Worm (Caenorhabditis elegans) whole organism, early embryonic: Measurements from ENCODE around the gene lips-5.

ENCODE experiments used
- B0310.2 ChIP-seq: sonication (generic microtip); optimal IDR thresholded peaks from 2 replicates; lab custom pipeline; 2016; ENCODE audit warnings: mild to moderate bottlenecking, missing genetic modification characterization, missing compliant biosample characterization
- F13C5.2 ChIP-seq: sonication (generic microtip); optimal IDR thresholded peaks from 2 replicates; lab custom pipeline; 2017; ENCODE audit warnings: mild to moderate bottlenecking, missing genetic modification characterization, inconsistent platforms, missing compliant biosample characterization
- aly-1 ChIP-seq: sonication (generic microtip); optimal IDR thresholded peaks from 2 replicates; lab custom pipeline; 2016; ENCODE audit warnings: missing genetic modification characterization, missing compliant biosample characterization
- ama-1 ChIP-seq: fragments of 150-350 bp; optimal IDR thresholded peaks from 2 replicates; lab custom pipeline; 2014
- ceh-13 ChIP-seq: fragments of 200-800 bp; sonication (Bioruptor generic); optimal IDR thresholded peaks from 2 replicates; lab custom pipeline; 2018; ENCODE audit warnings: mild to moderate bottlenecking, missing genetic modification characterization, missing compliant biosample characterization
- ceh-36 ChIP-seq: sonication (generic microtip); optimal IDR thresholded peaks from 2 replicates; lab custom pipeline; 2016; ENCODE audit warnings: missing genetic modification characterization, inconsistent platforms, missing compliant biosample characterization
- ets-7 ChIP-seq: sonication (generic microtip); optimal IDR thresholded peaks from 2 replicates; lab custom pipeline; 2016; ENCODE audit warnings: missing genotype, missing genetic modification characterization, missing compliant biosample characterization
- flt-1 ChIP-seq: fragments of 200-800 bp; sonication (Bioruptor generic); IDR thresholded peaks from 2 replicates; pipeline ENCODE4 v1.3.6; 2022; ENCODE audit warnings: missing genetic modification characterization, missing compliant biosample characterization
- hmbx-1 ChIP-seq: sonication (generic microtip); optimal IDR thresholded peaks from 2 replicates; lab custom pipeline; 2016; ENCODE audit warnings: mild to moderate bottlenecking, missing genetic modification characterization, missing compliant biosample characterization
- hmg-4 ChIP-seq: fragments of 200-800 bp; sonication (Bioruptor generic); optimal IDR thresholded peaks from 2 replicates; lab custom pipeline; 2018; ENCODE audit warnings: mild to moderate bottlenecking, missing genetic modification characterization, missing compliant biosample characterization
- hnd-1 ChIP-seq: sonication (generic microtip); optimal IDR thresholded peaks from 2 replicates; lab custom pipeline; 2016; ENCODE audit warnings: missing genetic modification characterization, missing compliant biosample characterization
- pes-1 ChIP-seq: fragments of 200-800 bp; sonication (Bioruptor generic); IDR thresholded peaks from 2 replicates; pipeline ENCODE4 v1.3.6; 2022; ENCODE audit warnings: missing genetic modification reagents, missing genetic modification characterization, missing compliant biosample characterization
- scrt-1 ChIP-seq: fragments of 200-800 bp; sonication (Bioruptor generic); IDR thresholded peaks from 2 replicates; pipeline ENCODE4 v1.3.6; 2022; ENCODE audit warnings: missing genetic modification characterization, missing compliant biosample characterization
- sea-1 ChIP-seq: fragments of 200-800 bp; sonication (Bioruptor generic); conservative IDR thresholded peaks from 2 replicates; pipeline ENCODE4 v1.3.6; 2022; ENCODE audit warnings: missing genetic modification characterization, missing compliant biosample characterization
- tbx-11 ChIP-seq: fragments of 200-800 bp; sonication (Bioruptor generic); IDR thresholded peaks from 2 replicates; pipeline ENCODE4 v1.3.6; 2022; ENCODE audit warnings: missing genetic modification characterization, missing compliant biosample characterization
- tbx-37 ChIP-seq: fragments of 200-800 bp; sonication (Bioruptor generic); conservative IDR thresholded peaks from 2 replicates; pipeline ENCODE4 v1.3.6; 2022; ENCODE audit warnings: missing genetic modification reagents, missing genetic modification characterization, missing compliant biosample characterization
- tra-4 ChIP-seq: sonication (generic microtip); optimal IDR thresholded peaks from 2 replicates; lab custom pipeline; 2017; ENCODE audit warnings: missing genetic modification characterization, missing compliant biosample characterization

Gene lips-5

ce11 chrIV:11773692-11774225 lies at the start of gene lips-5:
TSS of gene lips-5 (minus strand) at chrIV:11773742.
- no peak for TF ChIP-seq ama-1
- TF ChIP-seq hmg-4: no peak
- TF ChIP-seq pes-1 (GFP tag; lab: Robert Waterston, UW): no peak
- no peak for TF ChIP-seq F13C5.2 (tag; lab: Kevin White, UChicago)
- TF ChIP-seq aly-1: no peak
- TF ChIP-seq flt-1 (GFP tag; lab: Robert Waterston, UW): no peak
- TF ChIP-seq hnd-1: no peak

- 0 out of 2 replicates have a peak, but pooled peaks have one; percentile 15 for TF ChIP-seq pes-1 (GFP tag; lab: Robert Waterston, UW)
- TF ChIP-seq ceh-36 (tag; lab: Kevin White, UChicago): no peak
Measured at ce11 chrIV:11822454-11822853, 48.9 kb upstream of the lips-5 start.

ce11 chrIV:11821591-11822361 lies 48.2 kb upstream of the lips-5 start, which contains the start of the genes par-5 and M117.3:
TSS of gene par-5 (minus strand) at chrIV:11821924.
TSS of gene M117.3 (plus strand) at chrIV:11822206.
- TF ChIP-seq ets-7 (tag; lab: Kevin White, UChicago): no peak
- no peak for TF ChIP-seq tra-4 (tag; lab: Kevin White, UChicago)
- peak; percentile 17; the same call in 1 of the 2 replicates for TF ChIP-seq tbx-11 (GFP tag; lab: Robert Waterston, UW)
- TF ChIP-seq ceh-36 (tag; lab: Kevin White, UChicago): no peak
- TF ChIP-seq aly-1: no peak
- peak; percentile 52 for TF ChIP-seq F13C5.2 (tag; lab: Kevin White, UChicago)
- no peak for TF ChIP-seq pes-1 (GFP tag; lab: Robert Waterston, UW)
- no peak for TF ChIP-seq hmbx-1

- no peak for TF ChIP-seq ets-7 (tag; lab: Kevin White, UChicago)
- no peak for TF ChIP-seq pes-1 (GFP tag; lab: Robert Waterston, UW)
- peak; percentile 41 for TF ChIP-seq ama-1
Measured at ce11 chrIV:11820067-11820913, 46.7 kb upstream of the lips-5 start.

- TF ChIP-seq aly-1 (no peak), hnd-1 (no peak), tra-4 (tag; lab: Kevin White, UChicago) (no peak), ceh-13 (GFP tag; lab: Kevin White, UChicago) (no peak), sea-1 (GFP tag; lab: Robert Waterston, UW) (no peak), ceh-36 (tag; lab: Kevin White, UChicago) (no peak)
Measured at ce11 chrIV:11813901-11814300, 40.4 kb upstream of the lips-5 start, which contains the start of gene M117.1. TSS of gene M117.1 (plus strand) at chrIV:11814247.

- TF ChIP-seq tra-4 (tag; lab: Kevin White, UChicago): no peak
- TF ChIP-seq B0310.2 (tag; lab: Kevin White, UChicago): no peak
- TF ChIP-seq tbx-37 (GFP tag; lab: Robert Waterston, UW): no peak
- TF ChIP-seq ets-7 (tag; lab: Kevin White, UChicago): no peak
- no peak for TF ChIP-seq sea-1 (GFP tag; lab: Robert Waterston, UW)
- TF ChIP-seq ceh-36 (tag; lab: Kevin White, UChicago): no peak
- no peak for TF ChIP-seq tbx-11 (GFP tag; lab: Robert Waterston, UW)
- TF ChIP-seq ceh-13 (GFP tag; lab: Kevin White, UChicago): no peak
- TF ChIP-seq hnd-1: no peak
Measured at ce11 chrIV:11812017-11812416, 38.5 kb upstream of the lips-5 start.

- TF ChIP-seq tbx-37 (GFP tag; lab: Robert Waterston, UW) (no peak), F13C5.2 (tag; lab: Kevin White, UChicago) (peak; percentile 27)
Measured at ce11 chrIV:11809708-11810114, 36.2 kb upstream of the lips-5 start.

ce11 chrIV:11809047-11809446 lies 35.5 kb upstream of the lips-5 start:
- TF ChIP-seq flt-1 (GFP tag; lab: Robert Waterston, UW): no peak
- no peak for TF ChIP-seq ets-7 (tag; lab: Kevin White, UChicago)
- TF ChIP-seq hmbx-1: no peak
- TF ChIP-seq ama-1: no peak
- TF ChIP-seq ceh-36 (tag; lab: Kevin White, UChicago): no peak
- no peak for TF ChIP-seq scrt-1 (GFP tag; lab: Robert Waterston, UW)
- no peak for TF ChIP-seq F13C5.2 (tag; lab: Kevin White, UChicago)
- TF ChIP-seq hnd-1: no peak
- no peak for TF ChIP-seq B0310.2 (tag; lab: Kevin White, UChicago)
- TF ChIP-seq sea-1 (GFP tag; lab: Robert Waterston, UW): no peak
- TF ChIP-seq pes-1 (GFP tag; lab: Robert Waterston, UW): no peak
- TF ChIP-seq tra-4 (tag; lab: Kevin White, UChicago): no peak
